Fruit fly (Drosophila melanogaster) whole organism, pupa: ENCODE measurements around the gene Naglu.

Experiments
- CG10348 ChIP-seq: fragments of 200-800 bp; sonication (Bioruptor generic); IDR thresholded peaks from 2 replicates; pipeline ENCODE4 v1.3.6; 2022; ENCODE audit warnings: missing biosample characterization, missing genetic modification characterization
- CG12605 ChIP-seq: fragments of 200-800 bp; sonication (Bioruptor generic); IDR thresholded peaks from 2 replicates; pipeline ENCODE4 v1.3.6; 2022; ENCODE audit warnings: missing biosample characterization, missing genetic modification characterization
- CG13204 ChIP-seq: fragments of 200-800 bp; sonication (Bioruptor generic); optimal IDR thresholded peaks from 2 replicates; lab custom pipeline; 2018; ENCODE audit warnings: missing biosample characterization, mild to moderate bottlenecking, missing genetic modification characterization, moderate library complexity
- CG14655 ChIP-seq: fragments of 200-800 bp; sonication (Bioruptor generic); optimal IDR thresholded peaks from 3 replicates; lab custom pipeline; 2017; ENCODE audit warnings: mild to moderate bottlenecking, missing biosample characterization, missing genetic modification reagents, missing genetic modification characterization
- CG15710 ChIP-seq: fragments of 200-800 bp; sonication (Bioruptor generic); optimal IDR thresholded peaks from 2 replicates; lab custom pipeline; 2018; ENCODE audit warnings: missing biosample characterization, mild to moderate bottlenecking, missing genetic modification characterization, moderate library complexity
- CG17806 ChIP-seq: fragments of 200-800 bp; sonication (Bioruptor generic); optimal IDR thresholded peaks from 2 replicates; lab custom pipeline; 2018; ENCODE audit warnings: missing biosample characterization, mild to moderate bottlenecking, missing genetic modification characterization, moderate library complexity
- CG32121 ChIP-seq: fragments of 200-800 bp; sonication (Bioruptor generic); IDR thresholded peaks from 2 replicates; pipeline ENCODE4 v1.3.6; 2022; ENCODE audit warnings: missing biosample characterization, missing genetic modification characterization
- CG34367 ChIP-seq: fragments of 200-800 bp; sonication (Bioruptor generic); optimal IDR thresholded peaks from 2 replicates; lab custom pipeline; 2018; ENCODE audit warnings: missing biosample characterization, mild to moderate bottlenecking, missing genetic modification characterization
- CG4496 ChIP-seq: fragments of 200-800 bp; sonication (Bioruptor generic); IDR thresholded peaks from 3 replicates; pipeline ENCODE4 v1.3.6; 2022; ENCODE audit warnings: missing biosample characterization, missing genetic modification characterization
- CG8159 ChIP-seq: fragments of 200-800 bp; sonication (Bioruptor generic); optimal IDR thresholded peaks from 3 replicates; lab custom pipeline; 2018; ENCODE audit warnings: missing biosample characterization, mild to moderate bottlenecking, missing genetic modification characterization, moderate library complexity
- CG8301 ChIP-seq: fragments of 200-800 bp; sonication (Bioruptor generic); optimal IDR thresholded peaks from 2 replicates; lab custom pipeline; 2018; ENCODE audit warnings: missing biosample characterization, mild to moderate bottlenecking, missing genetic modification characterization
- CG9948 ChIP-seq: fragments of 200-800 bp; sonication (Bioruptor generic); optimal IDR thresholded peaks from 2 replicates; lab custom pipeline; 2018; ENCODE audit warnings: missing biosample characterization, mild to moderate bottlenecking, missing genetic modification characterization, moderate library complexity
- D1 ChIP-seq: fragments of 200-800 bp; sonication (Bioruptor generic); optimal IDR thresholded peaks from 2 replicates; lab custom pipeline; 2018; ENCODE audit warnings: missing biosample characterization, mild to moderate bottlenecking, missing genetic modification characterization, moderate library complexity
- EcR ChIP-seq: fragments of 200-800 bp; sonication (Bioruptor generic); optimal IDR thresholded peaks from 3 replicates; lab custom pipeline; 2019; ENCODE audit warnings: missing biosample characterization, missing genetic modification characterization, mild to moderate bottlenecking, moderate library complexity, missing genetic modification reagents
- Ets98B ChIP-seq: fragments of 200-800 bp; sonication (Bioruptor generic); IDR thresholded peaks from 2 replicates; pipeline ENCODE4 v1.3.6; 2022; ENCODE audit warnings: missing biosample characterization, missing genetic modification characterization
- Pif1A ChIP-seq: fragments of 200-800 bp; sonication (Bioruptor generic); optimal IDR thresholded peaks from 3 replicates; lab custom pipeline; 2016; ENCODE audit warnings: missing biosample characterization, missing genetic modification characterization
- Pif1B ChIP-seq: fragments of 200-800 bp; sonication (Bioruptor generic); optimal IDR thresholded peaks from 3 replicates; lab custom pipeline; 2016; ENCODE audit warnings: missing biosample characterization, missing genetic modification characterization
- Snoo ChIP-seq: fragments of 200-800 bp; sonication (Bioruptor generic); optimal IDR thresholded peaks from 3 replicates; lab custom pipeline; 2017; ENCODE audit warnings: missing biosample characterization, mild to moderate bottlenecking, missing genetic modification characterization, inconsistent platforms
- fd96Ca ChIP-seq: fragments of 200-800 bp; sonication (Bioruptor generic); IDR thresholded peaks from 3 replicates; pipeline ENCODE4 v1.3.6; 2022; ENCODE audit warnings: missing biosample characterization, missing genetic modification characterization
- gl ChIP-seq: fragments of 200-800 bp; sonication (Bioruptor generic); optimal IDR thresholded peaks from 2 replicates; lab custom pipeline; 2018; ENCODE audit warnings: missing biosample characterization, mild to moderate bottlenecking, missing genetic modification characterization
- rn ChIP-seq: fragments of 200-800 bp; sonication (Bioruptor generic); IDR thresholded peaks from 2 replicates; pipeline ENCODE4 v1.3.6; 2022; ENCODE audit warnings: missing biosample characterization, missing genetic modification characterization

Gene Naglu

DNA sequence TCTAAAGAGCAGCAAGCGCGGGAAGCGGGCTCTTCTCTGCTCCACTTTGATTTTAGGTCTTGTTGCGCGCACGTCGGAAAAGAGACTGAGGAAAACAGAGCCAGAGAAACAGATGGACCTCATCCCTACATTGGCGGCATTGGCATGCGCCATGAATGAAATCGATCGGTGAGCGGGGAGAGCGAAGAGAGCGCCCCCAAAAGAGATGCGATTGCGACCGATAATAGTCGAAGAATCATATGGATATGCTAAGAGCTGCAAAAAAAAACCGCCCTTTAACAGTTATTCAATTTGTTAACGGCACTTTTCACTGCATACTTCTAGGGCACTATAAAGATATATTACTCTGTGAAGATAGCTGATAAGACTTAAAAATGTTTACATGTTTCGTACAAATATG lies 21.8 kb upstream of the Naglu start, which contains the start of gene grk:
Gene grk, minus strand, starts transcription at position 87 of the 400 bp plus-strand sequence.
- TF ChIP-seq CG9948 (tag; lab: Kevin White, UChicago) (no peak), EcR (no peak), rn (GFP tag; lab: Robert Waterston, UW) (no peak), CG14655 (GFP tag; lab: Kevin White, UChicago) (no peak), Ets98B (GFP tag; lab: Robert Waterston, UW) (no peak), CG17806 (tag; lab: Kevin White, UChicago) (no peak), Pif1A (GFP tag; lab: Kevin White, UChicago) (no peak), gl (tag; lab: Kevin White, UChicago) (no peak), Snoo (tag; lab: Kevin White, UChicago) (no peak), CG13204 (no peak), CG32121 (GFP tag; lab: Robert Waterston, UW) (no peak), fd96Ca (GFP tag; lab: Robert Waterston, UW) (no peak), CG4496 (no peak), CG34367 (no peak), CG15710 (tag; lab: Kevin White, UChicago) (no peak), CG10348 (no peak), Pif1B (GFP tag; lab: Kevin White, UChicago) (no peak), CG12605 (GFP tag; lab: Robert Waterston, UW) (no peak), CG8301 (tag; lab: Kevin White, UChicago) (no peak), CG8159 (tag; lab: Kevin White, UChicago) (no peak)

DNA sequence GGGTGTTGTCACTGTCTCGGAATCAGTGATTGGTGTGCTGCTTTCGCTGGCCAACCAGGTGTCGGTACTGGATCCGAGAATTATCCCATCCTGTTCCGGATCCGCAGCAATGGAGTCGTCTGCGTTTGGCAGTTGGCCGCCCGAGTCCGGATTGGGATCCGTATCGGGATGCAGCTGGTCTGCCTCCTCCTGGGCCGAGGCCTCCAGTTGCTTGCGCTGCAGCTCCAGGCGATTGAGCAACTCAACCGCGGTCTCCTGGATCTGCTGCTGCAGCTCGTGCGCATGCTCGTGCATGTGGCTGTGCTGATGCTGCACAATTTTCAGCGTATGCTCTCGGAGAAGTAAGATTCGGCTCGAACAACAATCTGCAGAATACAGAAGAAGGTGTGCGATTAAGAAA lies 20.5 kb upstream of the Naglu start:
- no peak for TF ChIP-seq fd96Ca (GFP tag; lab: Robert Waterston, UW)
- TF ChIP-seq Pif1A (GFP tag; lab: Kevin White, UChicago): no peak
- no peak for TF ChIP-seq CG8159 (tag; lab: Kevin White, UChicago)
- no peak for TF ChIP-seq rn (GFP tag; lab: Robert Waterston, UW)
- no peak for TF ChIP-seq EcR

DNA sequence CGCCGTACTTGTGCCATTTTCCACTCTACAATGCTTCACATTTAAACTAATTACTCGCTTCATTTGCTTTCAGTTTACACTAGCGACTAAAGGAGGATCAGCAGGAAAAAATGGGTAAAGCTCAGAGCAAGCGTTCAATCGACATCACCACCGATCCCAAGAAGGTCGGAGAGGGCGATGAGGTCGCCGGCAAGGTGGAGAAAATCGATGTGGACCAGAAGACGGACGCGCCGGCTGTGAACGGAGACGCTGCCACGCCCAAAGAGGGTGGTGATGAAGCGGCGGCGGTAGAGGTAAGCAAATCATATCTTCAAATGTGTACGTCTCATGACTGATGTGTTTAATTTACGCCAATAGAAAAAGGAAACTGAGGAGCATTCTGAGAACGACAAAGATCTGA lies 15.1 kb upstream of the Naglu start:
- TF ChIP-seq CG14655 (GFP tag; lab: Kevin White, UChicago): no peak
- no peak for TF ChIP-seq Pif1A (GFP tag; lab: Kevin White, UChicago)
- no peak for TF ChIP-seq CG34367
- TF ChIP-seq CG15710 (tag; lab: Kevin White, UChicago): no peak
- no peak for TF ChIP-seq EcR
- TF ChIP-seq Snoo (tag; lab: Kevin White, UChicago): no peak
- no peak for TF ChIP-seq CG17806 (tag; lab: Kevin White, UChicago)
- TF ChIP-seq Pif1B (GFP tag; lab: Kevin White, UChicago): no peak
- TF ChIP-seq D1 (tag; lab: Kevin White, UChicago): no peak
- TF ChIP-seq CG4496: no peak
- no peak for TF ChIP-seq CG13204
- TF ChIP-seq CG8301 (tag; lab: Kevin White, UChicago): no peak
- TF ChIP-seq CG10348: no peak
- TF ChIP-seq CG9948 (tag; lab: Kevin White, UChicago): no peak
- no peak for TF ChIP-seq rn (GFP tag; lab: Robert Waterston, UW)

DNA sequence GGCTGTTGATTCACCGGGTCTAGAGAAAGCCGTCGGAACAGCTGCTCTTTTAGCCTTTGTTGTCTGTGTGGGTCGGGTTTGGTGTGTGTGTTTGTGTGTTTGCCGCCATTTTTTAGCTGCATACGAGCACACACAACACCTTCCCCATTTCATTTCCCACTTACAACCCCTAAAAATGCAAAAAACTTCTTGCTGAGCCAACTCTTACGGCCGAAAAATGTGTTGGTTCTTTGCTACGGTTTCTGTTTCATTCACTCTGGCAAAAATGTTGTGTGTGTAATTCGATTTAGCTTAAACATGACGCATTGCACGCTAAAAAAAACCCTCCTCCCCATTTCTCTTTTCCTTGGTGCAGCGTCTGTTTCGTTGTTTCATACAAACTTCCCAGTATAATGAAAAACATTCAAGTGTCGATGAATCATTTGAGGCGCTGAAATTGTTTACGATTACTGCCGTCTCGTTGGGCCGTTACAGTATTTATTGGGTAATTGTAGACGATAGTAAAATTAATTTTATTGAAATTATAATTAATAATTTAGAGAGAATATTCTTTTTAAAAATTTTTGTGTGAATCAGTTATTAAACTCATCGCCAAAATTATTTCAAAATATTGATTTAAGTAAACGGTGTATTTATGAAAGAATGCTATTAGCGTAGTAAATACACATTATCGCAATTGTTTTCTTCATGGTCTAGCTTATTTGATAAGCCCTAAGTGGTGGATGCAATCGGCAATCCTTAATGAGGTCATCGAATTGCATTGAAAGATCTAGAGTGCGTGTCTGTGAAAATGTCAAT lies 14.5 kb upstream of the Naglu start:
- TF ChIP-seq CG13204 (no peak), CG10348 (no peak)

DNA sequence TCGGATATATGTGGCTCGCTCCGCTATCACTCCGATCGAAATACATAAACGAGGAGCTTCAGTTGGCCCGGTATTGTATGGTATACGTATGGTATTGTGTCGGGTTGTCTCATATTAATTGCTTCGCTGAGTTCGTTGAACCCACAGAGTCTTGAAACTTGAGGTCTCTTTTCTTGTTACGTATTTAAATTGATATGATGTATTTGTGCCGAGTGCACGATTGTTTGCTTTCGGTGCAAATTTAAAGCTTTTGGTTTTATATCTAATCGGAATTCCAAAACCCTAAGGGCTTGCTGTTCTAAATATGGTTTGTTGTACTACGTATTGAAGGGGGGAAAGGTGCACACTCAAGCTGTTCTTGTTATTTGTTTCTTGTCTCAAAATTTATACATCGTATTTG lies 13.5 kb upstream of the Naglu start:
- no peak for TF ChIP-seq CG4496
- TF ChIP-seq CG9948 (tag; lab: Kevin White, UChicago): no peak
- TF ChIP-seq CG8159 (tag; lab: Kevin White, UChicago): no peak
- no peak for TF ChIP-seq CG10348
- TF ChIP-seq CG8301 (tag; lab: Kevin White, UChicago): no peak
- TF ChIP-seq EcR: peak; percentile 72
- TF ChIP-seq, all 21 proteins: peak for 1

DNA sequence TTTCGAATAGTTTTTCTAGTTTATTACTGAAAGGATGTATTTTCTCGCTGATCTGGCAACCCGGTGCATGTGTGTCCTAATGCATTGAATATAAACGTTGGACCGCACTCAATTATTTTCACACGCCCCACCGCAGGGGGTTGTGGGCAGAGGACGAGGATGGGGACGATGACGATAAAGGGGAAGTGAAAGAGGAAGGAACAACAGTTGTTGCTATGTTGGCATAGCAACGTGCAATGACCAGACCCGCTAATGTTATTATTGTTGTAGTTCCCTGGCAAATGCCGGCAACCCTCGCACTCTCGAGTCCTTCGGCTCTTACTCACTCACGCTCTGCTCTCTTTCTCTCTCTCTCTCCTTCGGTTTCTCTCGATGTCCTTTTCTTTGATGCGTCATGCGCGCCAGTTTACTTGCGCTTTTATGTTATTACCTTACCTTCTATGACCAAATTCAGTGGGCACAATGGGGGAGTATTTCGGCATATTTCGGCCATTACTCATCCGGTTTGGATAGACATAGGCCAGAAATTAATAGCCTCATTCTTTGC lies 13.1 kb upstream of the Naglu start:
- no peak for TF ChIP-seq CG15710 (tag; lab: Kevin White, UChicago)
- no peak for TF ChIP-seq Pif1B (GFP tag; lab: Kevin White, UChicago)
- TF ChIP-seq rn (GFP tag; lab: Robert Waterston, UW): no peak
- no peak for TF ChIP-seq CG14655 (GFP tag; lab: Kevin White, UChicago)
- no peak for TF ChIP-seq D1 (tag; lab: Kevin White, UChicago)
- TF ChIP-seq CG10348: no peak
- TF ChIP-seq CG8301 (tag; lab: Kevin White, UChicago): no peak
- no peak for TF ChIP-seq fd96Ca (GFP tag; lab: Robert Waterston, UW)
- no peak for TF ChIP-seq Pif1A (GFP tag; lab: Kevin White, UChicago)
- TF ChIP-seq CG34367: no peak
- no peak for TF ChIP-seq CG4496
- no peak for TF ChIP-seq CG8159 (tag; lab: Kevin White, UChicago)
- TF ChIP-seq gl (tag; lab: Kevin White, UChicago): no peak
- TF ChIP-seq CG32121 (GFP tag; lab: Robert Waterston, UW): no peak
